Fruit fly (Drosophila melanogaster): ENCODE data around the gene kuk.

The kuk gene

dm6 chr3R:17072526-17073114, 7.4 kb upstream of the kuk start, which contains the start of the genes Ns1 and mRpS11 (continued):
- TF ChIP-seq CG14860 (GFP tag; IDR thresholded peaks at IDR 0.05; ENCODE audit: partially characterized antibody) (no peak), CG2202 (tag; optimal IDR thresholded peaks at IDR 0.05) (no peak), trem (tag; optimal IDR thresholded peaks at IDR 0.05) (peak; percentile 64), Fer3 (tag; optimal IDR thresholded peaks at IDR 0.05) (peak; percentile 19), CG11560 (tag; IDR thresholded peaks at IDR 0.05) (no peak), Dll (GFP tag; IDR thresholded peaks at IDR 0.05; ENCODE audit: partially characterized antibody) (no peak), pfk (GFP tag; optimal IDR thresholded peaks at IDR 0.05) (no peak), CG6254 (GFP tag; optimal IDR thresholded peaks at IDR 0.05) (no peak), Ada2b (GFP tag; IDR thresholded peaks at IDR 0.05) (no peak), danr (GFP tag; IDR thresholded peaks at IDR 0.05) (no peak), CG17359 (tag; optimal IDR thresholded peaks at IDR 0.05) (peak; percentile 2), CG16813 (GFP tag; IDR thresholded peaks at IDR 0.05; ENCODE audit: partially characterized antibody) (0 out of 3 replicates have a peak, but pooled peaks have one; percentile 13), org-1 (GFP tag; optimal IDR thresholded peaks at IDR 0.05) (no peak), Sin3A (optimal IDR thresholded peaks at IDR 0.05) (peak; percentile 79), CG5953 (GFP tag; IDR thresholded peaks at IDR 0.05) (no peak), jumu (GFP tag; optimal IDR thresholded peaks at IDR 0.05) (peak; percentile 60), lov (optimal IDR thresholded peaks at IDR 0.05) (no peak), lov (GFP tag; IDR thresholded peaks at IDR 0.05) (0 out of 3 replicates have a peak, but pooled peaks have one; percentile 8), CG32767 (GFP tag; IDR thresholded peaks at IDR 0.05) (no peak), fu2 (GFP tag; optimal IDR thresholded peaks at IDR 0.05) (peak; percentile 56), Sry-δ (GFP tag; optimal IDR thresholded peaks at IDR 0.05) (peak; percentile 11), nerfin-1 (tag; optimal IDR thresholded peaks at IDR 0.05) (peak; percentile 91), Tbp (GFP tag; optimal IDR thresholded peaks at IDR 0.05) (no peak), lmd (GFP tag; IDR thresholded peaks at IDR 0.05) (no peak), D19B (GFP tag; optimal IDR thresholded peaks at IDR 0.05) (no peak), CG13123 (GFP tag; optimal IDR thresholded peaks at IDR 0.05) (no peak), wdn (GFP tag; IDR thresholded peaks at IDR 0.05) (no peak), cwo (GFP tag; optimal IDR thresholded peaks at IDR 0.05) (peak; percentile 85), Abd-B (GFP tag; optimal IDR thresholded peaks at IDR 0.05) (no peak), CG1233 (GFP tag; optimal IDR thresholded peaks at IDR 0.05) (peak; percentile 22), CG43689 (GFP tag; IDR thresholded peaks at IDR 0.05) (no peak), shn (GFP tag; optimal IDR thresholded peaks at IDR 0.05) (peak; percentile 30), C15 (GFP tag; IDR thresholded peaks at IDR 0.05) (no peak), CG3163 (GFP tag; optimal IDR thresholded peaks at IDR 0.05) (peak; percentile 15), Dip3 (GFP tag; optimal IDR thresholded peaks at IDR 0.05) (peak; percentile 36), mirr (GFP tag; optimal IDR thresholded peaks at IDR 0.05) (peak; percentile 38), bsh (GFP tag; optimal IDR thresholded peaks at IDR 0.05) (no peak), dati (GFP tag; IDR thresholded peaks at IDR 0.05) (no peak), CG13894 (tag; optimal IDR thresholded peaks at IDR 0.05) (peak; percentile 20), CG13624 (GFP tag; optimal IDR thresholded peaks at IDR 0.05) (peak; percentile 31), zfh2 (GFP tag; optimal IDR thresholded peaks at IDR 0.05) (peak; percentile 52), CG11085 (GFP tag; IDR thresholded peaks at IDR 0.05) (no peak), toy (GFP tag; IDR thresholded peaks at IDR 0.05) (no peak), CG10462 (GFP tag; optimal IDR thresholded peaks at IDR 0.05) (no peak), CG12744 (GFP tag; optimal IDR thresholded peaks at IDR 0.05) (no peak), CG11696 (GFP tag; IDR thresholded peaks at IDR 0.05) (no peak), CG14441 (GFP tag; IDR thresholded peaks at IDR 0.05) (no peak), CG17186 (GFP tag; optimal IDR thresholded peaks at IDR 0.05) (peak; percentile 31), jigr1 (GFP tag; IDR thresholded peaks at IDR 0.05) (no peak), YL-1 (GFP tag; optimal IDR thresholded peaks at IDR 0.05) (peak; percentile 100), CG1024 (GFP tag; IDR thresholded peaks at IDR 0.05) (no peak), CG6854 (GFP tag; optimal IDR thresholded peaks at IDR 0.05) (no peak)

All from whole organism, embryonic.